Fruit fly (Drosophila melanogaster) whole organism, wandering third instar larva: ENCODE results near the gene rush.
A peak's percentile ranks its signal among the peaks of the same experiment; 100 is the strongest.

Experiments
- Hr83 ChIP-seq: fragments of 200-300 bp; sonication (Bioruptor generic); optimal IDR thresholded peaks from 2 replicates; lab custom pipeline; 2016; ENCODE audit warnings: missing biosample characterization, mild to moderate bottlenecking, missing genetic modification characterization, moderate library complexity; ENCODE audit not compliant: poor library complexity, severe bottlenecking
- Myc ChIP-seq: fragments of >200 bp; optimal IDR thresholded peaks from 2 replicates; lab custom pipeline; 2017
- OdsH ChIP-seq: fragments of 200-800 bp; sonication (Bioruptor generic); optimal IDR thresholded peaks from 2 replicates; lab custom pipeline; 2016; ENCODE audit warnings: missing biosample characterization, mild to moderate bottlenecking, missing genetic modification characterization
- Vsx2 ChIP-seq: fragments of 200-300, 225-300 bp; sonication (Bioruptor generic); optimal IDR thresholded peaks from 2 replicates; lab custom pipeline; 2018; ENCODE audit warnings: missing biosample characterization, missing genetic modification characterization; ENCODE audit not compliant: partially characterized antibody
- br ChIP-seq: fragments of 200-800 bp; sonication (Bioruptor generic); optimal IDR thresholded peaks from 2 replicates; lab custom pipeline; 2016; ENCODE audit warnings: missing biosample characterization, missing genetic modification characterization
- brk ChIP-seq: fragments of 200-800 bp; sonication (Bioruptor generic); optimal IDR thresholded peaks from 2 replicates; lab custom pipeline; 2016; ENCODE audit warnings: missing biosample characterization, mild to moderate bottlenecking, missing genetic modification characterization
- foxo ChIP-seq, 2 experiments: fragments of 200-800 bp; sonication (Bioruptor generic); optimal IDR thresholded peaks; 2 replicates in 1 of 2; 3 replicates in 1 of 2; lab custom pipeline; 2016 to 2017; ENCODE audit warnings: missing biosample characterization in 2 of 2, missing genetic modification characterization in 2 of 2
- h ChIP-seq: fragments of 200-800 bp; sonication (Bioruptor generic); optimal IDR thresholded peaks from 3 replicates; lab custom pipeline; 2016; ENCODE audit warnings: missing biosample characterization, mild to moderate bottlenecking, missing genetic modification characterization
- pan ChIP-seq: fragments of >200 bp; optimal IDR thresholded peaks from 2 replicates; lab custom pipeline; 2017
- woc ChIP-seq: sonication (Bioruptor generic); optimal IDR thresholded peaks from 2 replicates; lab custom pipeline; 2016; ENCODE audit warnings: missing biosample characterization, mild to moderate bottlenecking, missing genetic modification characterization

The rush gene

dm6 chrX:1517618-1518017 lies 39.3 kb downstream of the rush start:
- TF ChIP-seq h (GFP tag; lab: Kevin White, UChicago) (peak; percentile 42), br (peak; percentile 20), OdsH (GFP tag; lab: Kevin White, UChicago) (peak; percentile 12), Hr83 (GFP tag; lab: Kevin White, UChicago) (peak; percentile 27), foxo (GFP tag; optimal IDR thresholded peaks at IDR 0.05; lab: Kevin White, UChicago) (peak in 1 of 2 experiments; percentile 0), Vsx2 (GFP tag; lab: Kevin White, UChicago) (peak; percentile 90), brk (GFP tag; lab: Kevin White, UChicago) (no peak), pan (no peak), woc (GFP tag; lab: Kevin White, UChicago) (peak; percentile 32)

DNA sequence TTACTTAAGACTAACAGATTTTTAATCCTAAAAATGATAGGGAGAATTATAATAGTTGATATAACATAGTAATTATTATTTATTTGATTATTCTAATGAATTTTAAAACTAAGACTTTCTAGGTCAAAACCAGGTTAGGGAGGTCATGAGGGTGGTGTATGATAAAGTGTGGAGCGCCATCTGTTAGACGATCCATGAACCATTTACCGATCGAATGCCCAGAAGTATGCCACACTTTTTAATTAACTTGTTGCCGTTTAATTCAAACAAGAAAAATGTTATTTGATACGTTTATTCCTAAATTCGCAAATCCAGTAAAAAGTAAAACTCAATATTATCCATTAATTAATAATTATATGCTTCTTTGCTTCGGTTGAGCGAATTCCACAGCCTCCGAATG lies 44.9 kb downstream of the rush start:
- TF ChIP-seq Myc (lab: Kevin White, UChicago) = peak; percentile 45
